Fruit fly (Drosophila melanogaster) whole organism, embryonic: ENCODE data around the gene CG7497.

Experiments
- BEAF-32 ChIP-seq: fragments of 200-800 bp; sonication (Bioruptor generic); optimal IDR thresholded peaks from 3 replicates; lab custom pipeline; 2017; ENCODE audit warnings: missing biosample characterization, missing genetic modification characterization, mild to moderate bottlenecking, moderate library complexity, missing genetic modification reagents
- Bgb ChIP-seq: fragments of 200-800 bp; sonication (Bioruptor generic); IDR thresholded peaks from 2 replicates; pipeline ENCODE4 v1.3.6; 2022; ENCODE audit warnings: missing biosample characterization, missing genetic modification characterization; ENCODE audit not compliant: partially characterized antibody
- CG10147 ChIP-seq: fragments of 200-800 bp; sonication (Bioruptor generic); optimal IDR thresholded peaks from 2 replicates; lab custom pipeline; 2019; ENCODE audit warnings: missing biosample characterization, mild to moderate bottlenecking, missing genetic modification characterization, moderate library complexity
- CG10543 ChIP-seq: fragments of 200-800 bp; sonication (Bioruptor generic); optimal IDR thresholded peaks from 3 replicates; lab custom pipeline; 2017; ENCODE audit warnings: missing biosample characterization, mild to moderate bottlenecking, missing genetic modification characterization, moderate library complexity
- CG12071 ChIP-seq: fragments of 200-800 bp; sonication (Bioruptor generic); optimal IDR thresholded peaks from 3 replicates; lab custom pipeline; 2018; ENCODE audit warnings: missing biosample characterization, mild to moderate bottlenecking, missing genetic modification characterization
- CG1603 ChIP-seq: fragments of 200-800 bp; sonication (Bioruptor generic); optimal IDR thresholded peaks from 2 replicates; lab custom pipeline; 2019; ENCODE audit warnings: missing biosample characterization, mild to moderate bottlenecking, missing genetic modification characterization, moderate library complexity
- CG17328 ChIP-seq: fragments of 200-800 bp; sonication (Bioruptor generic); IDR thresholded peaks from 2 replicates; pipeline ENCODE4 v1.3.6; 2022; ENCODE audit warnings: missing biosample characterization, missing genetic modification characterization
- CG17361 ChIP-seq: fragments of 200-800 bp; sonication (Bioruptor generic); IDR thresholded peaks from 3 replicates; pipeline ENCODE4 v1.3.6; 2022; ENCODE audit warnings: missing biosample characterization, missing genetic modification characterization
- CG17568 ChIP-seq: fragments of 200-800 bp; sonication (Bioruptor generic); optimal IDR thresholded peaks from 2 replicates; lab custom pipeline; 2018; ENCODE audit warnings: missing biosample characterization, mild to moderate bottlenecking, missing genetic modification characterization, moderate library complexity
- CG18262 ChIP-seq: fragments of 200-800 bp; optimal IDR thresholded peaks from 3 replicates; lab custom pipeline; 2019; ENCODE audit warnings: missing biosample characterization, mild to moderate bottlenecking, missing genetic modification characterization, moderate library complexity
- CG2116 ChIP-seq: fragments of 200-800 bp; sonication (Bioruptor generic); optimal IDR thresholded peaks from 3 replicates; lab custom pipeline; 2018; ENCODE audit warnings: missing biosample characterization, mild to moderate bottlenecking, missing genetic modification characterization
- CG2120 ChIP-seq: fragments of 200-800 bp; sonication (Bioruptor generic); optimal IDR thresholded peaks from 3 replicates; lab custom pipeline; 2016; ENCODE audit warnings: missing biosample characterization, missing genetic modification characterization
- CG3065 ChIP-seq: fragments of 200-800 bp; sonication (Bioruptor generic); optimal IDR thresholded peaks from 2 replicates; lab custom pipeline; 2016; ENCODE audit warnings: missing biosample characterization, missing genetic modification characterization
- CG31441 ChIP-seq: fragments of 200-800 bp; sonication (Bioruptor generic); IDR thresholded peaks from 2 replicates; pipeline ENCODE4 v1.3.6; 2022; ENCODE audit warnings: missing biosample characterization, missing genetic modification characterization
- CG34224 ChIP-seq: fragments of 200-800 bp; sonication (Bioruptor generic); IDR thresholded peaks from 3 replicates; pipeline ENCODE4 v1.3.6; 2022; ENCODE audit warnings: missing biosample characterization, missing genetic modification characterization; ENCODE audit not compliant: partially characterized antibody
- CTCF ChIP-seq: fragments of 200-800 bp; sonication (Bioruptor generic); optimal IDR thresholded peaks from 2 replicates; lab custom pipeline; 2017; ENCODE audit warnings: missing biosample characterization, mild to moderate bottlenecking, missing genetic modification characterization, moderate library complexity
- D ChIP-seq, 2 experiments: fragments of 200-800 bp in 1 of 2; fragments of >200 bp in 1 of 2; sonication (Bioruptor generic) in 1 of 2; optimal IDR thresholded peaks; 2 replicates in 1 of 2; 3 replicates in 1 of 2; lab custom pipeline; 2017; ENCODE audit warnings: mild to moderate bottlenecking in 1 of 2, missing biosample characterization in 1 of 2, missing genetic modification characterization in 1 of 2, missing genetic modification reagents in 1 of 2
- Dbx ChIP-seq: fragments of 200-800 bp; sonication (Bioruptor generic); IDR thresholded peaks from 3 replicates; pipeline ENCODE4 v1.3.6; 2022; ENCODE audit warnings: missing biosample characterization, missing genetic modification characterization
- Eip74EF ChIP-seq, 2 experiments: fragments of 200-800 bp in 1 of 2; fragments of >200 bp in 1 of 2; sonication (Bioruptor generic) in 1 of 2; optimal IDR thresholded peaks; 2 replicates each; lab custom pipeline; 2017 to 2019; ENCODE audit warnings: missing biosample characterization in 2 of 2, missing genetic modification characterization in 2 of 2, mild to moderate bottlenecking in 1 of 2, moderate library complexity in 1 of 2
- Gug ChIP-seq: fragments of 200-800 bp; sonication (Bioruptor generic); IDR thresholded peaks from 4 replicates; pipeline ENCODE4 v1.3.6; 2022; ENCODE audit warnings: missing biosample characterization, missing genetic modification characterization
- Mad ChIP-seq: fragments of 200-800 bp; sonication (Bioruptor generic); optimal IDR thresholded peaks from 2 replicates; lab custom pipeline; 2016; ENCODE audit warnings: missing biosample characterization, missing genetic modification characterization
- Myb ChIP-seq: fragments of 200-800 bp; sonication (Bioruptor generic); optimal IDR thresholded peaks from 2 replicates; lab custom pipeline; 2016; ENCODE audit warnings: missing biosample characterization, missing genetic modification characterization
- NFAT ChIP-seq: fragments of 200-800 bp; sonication (Bioruptor generic); IDR thresholded peaks from 2 replicates; pipeline ENCODE4 v1.3.6; 2022; ENCODE audit warnings: missing biosample characterization, missing genetic modification characterization
- Ptx1 ChIP-seq: fragments of 200-800 bp; sonication (Bioruptor generic); IDR thresholded peaks from 2 replicates; pipeline ENCODE4 v1.3.6; 2022; ENCODE audit warnings: missing biosample characterization, missing genetic modification characterization
- Rfx ChIP-seq: fragments of 200-800 bp; sonication (Bioruptor generic); IDR thresholded peaks from 2 replicates; pipeline ENCODE4 v1.3.6; 2022; ENCODE audit warnings: missing biosample characterization, missing genetic modification characterization
- Trl ChIP-seq, 3 experiments: fragments of >200 bp in 2 of 3; fragments of 200-800 bp in 1 of 3; sonication (Bioruptor generic) in 1 of 3; optimal IDR thresholded peaks; 2 replicates in 1 of 3; 3 replicates in 2 of 3; lab custom pipeline; 2016 to 2017; ENCODE audit warnings: missing biosample characterization in 1 of 3, missing genetic modification characterization in 1 of 3
- Usf ChIP-seq: fragments of 200-800 bp; sonication (Bioruptor generic); optimal IDR thresholded peaks from 2 replicates; lab custom pipeline; 2017; ENCODE audit warnings: missing genotype, missing biosample characterization, missing genetic modification characterization
- al ChIP-seq: fragments of 200-800 bp; sonication (Bioruptor generic); IDR thresholded peaks from 2 replicates; pipeline ENCODE4 v1.3.6; 2022; ENCODE audit warnings: missing biosample characterization, missing genetic modification characterization
- ash1 ChIP-seq: fragments of 200-800 bp; sonication (Bioruptor generic); optimal IDR thresholded peaks from 2 replicates; lab custom pipeline; 2018; ENCODE audit warnings: missing biosample characterization, mild to moderate bottlenecking, missing genetic modification characterization
- cg ChIP-seq: fragments of 200-800 bp; sonication (Bioruptor generic); optimal IDR thresholded peaks from 3 replicates; lab custom pipeline; 2019; ENCODE audit warnings: missing biosample characterization, mild to moderate bottlenecking, missing genetic modification characterization, moderate library complexity
- chinmo ChIP-seq: fragments of 200-800 bp; sonication (Bioruptor generic); IDR thresholded peaks from 4 replicates; pipeline ENCODE4 v1.3.6; 2022; ENCODE audit warnings: missing biosample characterization, missing genetic modification characterization; ENCODE audit not compliant: partially characterized antibody
- ci ChIP-seq: fragments of 200-800 bp; sonication (Bioruptor generic); IDR thresholded peaks from 3 replicates; pipeline ENCODE4 v1.3.6; 2022; ENCODE audit warnings: missing biosample characterization, missing genetic modification characterization
- eyg ChIP-seq: fragments of 200-800 bp; sonication (Bioruptor generic); optimal IDR thresholded peaks from 3 replicates; lab custom pipeline; 2016; ENCODE audit warnings: missing biosample characterization, missing genetic modification characterization
- gcm ChIP-seq: fragments of 200-800 bp; sonication (Bioruptor generic); optimal IDR thresholded peaks from 2 replicates; lab custom pipeline; 2019; ENCODE audit warnings: missing biosample characterization, mild to moderate bottlenecking, missing genetic modification characterization, moderate library complexity
- gfzf ChIP-seq: fragments of 200-800 bp; sonication (Bioruptor generic); optimal IDR thresholded peaks from 2 replicates; lab custom pipeline; 2016; ENCODE audit warnings: missing biosample characterization, mild to moderate bottlenecking, missing genetic modification characterization, moderate library complexity
- her ChIP-seq: fragments of 200-800 bp; sonication (Bioruptor generic); optimal IDR thresholded peaks from 2 replicates; lab custom pipeline; 2016; ENCODE audit warnings: missing biosample characterization, missing genetic modification characterization
- ind ChIP-seq: fragments of 200-800 bp; sonication (Bioruptor generic); optimal IDR thresholded peaks from 3 replicates; lab custom pipeline; 2016; ENCODE audit warnings: missing biosample characterization, missing genetic modification characterization
- lbe ChIP-seq: fragments of 200-800 bp; sonication (Bioruptor generic); optimal IDR thresholded peaks from 2 replicates; lab custom pipeline; 2016; ENCODE audit warnings: missing biosample characterization, mild to moderate bottlenecking, missing genetic modification characterization
- lov ChIP-seq, 2 experiments: fragments of 200-800 bp in 1 of 2; fragments of >200 bp in 1 of 2; sonication (Bioruptor generic) in 1 of 2; IDR thresholded peaks in 1 of 2; optimal IDR thresholded peaks in 1 of 2; 2 replicates in 1 of 2; 3 replicates in 1 of 2; pipeline versions ENCODE4 v1.3.6 to Lab custom; 2017 to 2022; ENCODE audit warnings: missing biosample characterization in 1 of 2, missing genetic modification characterization in 1 of 2
- mirr ChIP-seq: fragments of 200-800 bp; sonication (Bioruptor generic); optimal IDR thresholded peaks from 3 replicates; lab custom pipeline; 2018; ENCODE audit warnings: missing biosample characterization, mild to moderate bottlenecking, missing genetic modification characterization
- nmo ChIP-seq: fragments of 200-800 bp; sonication (Bioruptor generic); optimal IDR thresholded peaks from 2 replicates; lab custom pipeline; 2018; ENCODE audit warnings: missing biosample characterization, mild to moderate bottlenecking, missing genetic modification characterization, moderate library complexity
- prd ChIP-seq, 3 experiments: fragments of >200 bp in 2 of 3; fragments of 200-800 bp in 1 of 3; sonication (Bioruptor generic) in 1 of 3; optimal IDR thresholded peaks in 2 of 3; IDR thresholded peaks in 1 of 3; 2 replicates in 2 of 3; 3 replicates in 1 of 3; pipeline versions ENCODE4 v1.3.6 to Lab custom; 2017 to 2022; ENCODE audit warnings: missing biosample characterization in 1 of 3, missing genetic modification characterization in 1 of 3
- rib ChIP-seq: fragments of 200-800 bp; sonication (Bioruptor generic); IDR thresholded peaks from 2 replicates; pipeline ENCODE4 v1.3.6; 2022; ENCODE audit warnings: missing biosample characterization, missing genetic modification characterization
- stwl ChIP-seq: fragments of 200-800 bp; sonication (Bioruptor generic); optimal IDR thresholded peaks from 3 replicates; lab custom pipeline; 2018; ENCODE audit warnings: missing biosample characterization, mild to moderate bottlenecking, missing genetic modification characterization, moderate library complexity
- trem ChIP-seq: fragments of 200-800 bp; optimal IDR thresholded peaks from 3 replicates; lab custom pipeline; 2019; ENCODE audit warnings: missing biosample characterization, mild to moderate bottlenecking, missing genetic modification characterization, moderate library complexity

CG7497 gene

DNA sequence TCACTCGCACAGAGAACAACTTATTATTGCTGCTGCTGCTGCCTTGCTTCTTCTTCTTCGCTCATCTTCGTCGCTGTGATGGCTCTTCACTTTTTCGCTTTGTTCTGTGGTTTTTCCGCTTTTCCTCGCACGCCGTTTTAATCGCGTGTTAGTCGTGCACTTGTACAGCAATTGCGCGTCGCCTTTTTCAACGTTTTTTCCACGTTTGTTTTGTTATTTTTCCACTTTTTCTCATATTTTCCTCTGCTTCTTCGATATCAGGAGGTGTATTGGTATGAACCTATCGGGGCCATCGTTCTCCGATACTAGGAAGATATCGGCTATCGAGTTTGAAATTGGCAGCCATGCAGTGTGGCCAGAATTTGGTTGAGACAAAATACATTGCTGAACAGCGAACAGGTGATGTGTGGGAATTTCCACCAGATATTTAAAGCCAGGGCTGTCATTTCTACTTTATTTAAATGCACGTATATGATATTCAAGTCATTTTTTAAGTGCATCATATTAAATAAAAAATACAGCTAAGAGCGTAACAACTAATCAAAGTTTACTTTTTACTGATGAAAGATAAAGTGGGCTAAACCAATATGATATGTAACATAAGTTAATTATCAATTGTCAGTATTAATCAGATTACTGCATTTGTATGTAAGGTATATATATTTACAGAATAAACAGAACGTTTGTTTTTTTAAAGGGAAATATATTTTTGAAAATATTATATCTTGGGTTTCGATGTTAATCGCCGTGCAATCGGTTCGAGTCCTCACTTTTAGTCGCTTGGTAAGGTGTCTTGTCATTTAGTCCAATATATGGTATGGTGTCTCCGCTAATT is 35.9 kb downstream of the CG7497 start, which contains the start of gene Crtc (continued):
- TF ChIP-seq gfzf (GFP tag; lab: Kevin White, UChicago) = peak; percentile 90
- TF ChIP-seq CG2116 (GFP tag; lab: Kevin White, UChicago) = peak; percentile 78
- peak; percentile 54 for TF ChIP-seq CG1603 (tag; lab: Kevin White, UChicago)
- TF ChIP-seq Gug (GFP tag; lab: Robert Waterston, UW) = no peak
- no peak for TF ChIP-seq Dbx
- TF ChIP-seq al = peak; percentile 46
- TF ChIP-seq Rfx = no peak
- no peak for TF ChIP-seq prd (optimal IDR thresholded peaks at IDR 0.05; lab: Kevin White, UChicago)
- TF ChIP-seq prd (GFP tag; IDR thresholded peaks at IDR 0.05; lab: Robert Waterston, UW) = 0 out of 3 replicates have a peak, but pooled peaks have one; percentile 30
- no peak for TF ChIP-seq ind (GFP tag; lab: Kevin White, UChicago)
- 0 out of 2 replicates have a peak, but pooled peaks have one; percentile 22 for TF ChIP-seq CG17328 (GFP tag; lab: Robert Waterston, UW)
- no peak for TF ChIP-seq lov (optimal IDR thresholded peaks at IDR 0.05; lab: Kevin White, UChicago)
- TF ChIP-seq lov (GFP tag; IDR thresholded peaks at IDR 0.05; lab: Robert Waterston, UW) = no peak
- TF ChIP-seq lbe (GFP tag; lab: Kevin White, UChicago) = no peak
- no peak for TF ChIP-seq Usf
- TF ChIP-seq CTCF (GFP tag; lab: Kevin White, UChicago) = peak; percentile 40
- peak; percentile 80 for TF ChIP-seq Myb (GFP tag; lab: Kevin White, UChicago)
- no peak for TF ChIP-seq eyg (GFP tag; lab: Kevin White, UChicago)
- TF ChIP-seq Trl (optimal IDR thresholded peaks at IDR 0.05; lab: Kevin White, UChicago) = peak; percentile 23 to 42
- TF ChIP-seq Trl (GFP tag; optimal IDR thresholded peaks at IDR 0.05; lab: Kevin White, UChicago) = no peak
- TF ChIP-seq mirr (GFP tag; lab: Kevin White, UChicago) = no peak
- no peak for TF ChIP-seq Eip74EF (GFP tag; optimal IDR thresholded peaks at IDR 0.05; lab: Kevin White, UChicago)
- 0 out of 2 replicates have a peak, but pooled peaks have one; percentile 43 for TF ChIP-seq rib
- peak; percentile 16 for TF ChIP-seq gcm (GFP tag; lab: Kevin White, UChicago)
- TF ChIP-seq trem = peak; percentile 28
- no peak for TF ChIP-seq ash1 (GFP tag; lab: Kevin White, UChicago)
- TF ChIP-seq CG10543 = no peak
- TF ChIP-seq CG31441 (GFP tag; lab: Robert Waterston, UW) = 0 out of 2 replicates have a peak, but pooled peaks have one; percentile 25
- peak; percentile 66 for TF ChIP-seq CG34224 (GFP tag; lab: Robert Waterston, UW)
- no peak for TF ChIP-seq CG3065 (GFP tag; lab: Kevin White, UChicago)
- peak; percentile 63 for TF ChIP-seq D (optimal IDR thresholded peaks at IDR 0.05; lab: Kevin White, UChicago)
- TF ChIP-seq D (GFP tag; optimal IDR thresholded peaks at IDR 0.05; lab: Kevin White, UChicago) = no peak
- TF ChIP-seq CG18262 = peak; percentile 19
- TF ChIP-seq ci = peak; percentile 30; the same call in 2 of the 3 replicates
- TF ChIP-seq Mad (GFP tag; lab: Kevin White, UChicago) = no peak
- peak; percentile 82 for TF ChIP-seq stwl
- TF ChIP-seq CG17361 = peak; percentile 44; the same call in 1 of the 3 replicates
- peak; percentile 53 for TF ChIP-seq cg (GFP tag; lab: Kevin White, UChicago)
- peak; percentile 92; the same call in 3 of the 4 replicates for TF ChIP-seq chinmo (GFP tag; lab: Robert Waterston, UW)
- TF ChIP-seq CG2120 (GFP tag; lab: Kevin White, UChicago) = peak; percentile 13
- TF ChIP-seq CG10147 (GFP tag; lab: Kevin White, UChicago) = peak; percentile 7
- TF ChIP-seq CG17568 (GFP tag; lab: Kevin White, UChicago) = peak; percentile 30
- TF ChIP-seq Bgb = peak; percentile 75
- peak; percentile 69 for TF ChIP-seq BEAF-32 (GFP tag; lab: Kevin White, UChicago)
- peak; percentile 0 for TF ChIP-seq her (GFP tag; lab: Kevin White, UChicago)
- TF ChIP-seq nmo (GFP tag; lab: Kevin White, UChicago) = peak; percentile 51
- peak; percentile 10 for TF ChIP-seq CG12071 (GFP tag; lab: Kevin White, UChicago)
- peak; percentile 29; the same call in 1 of the 2 replicates for TF ChIP-seq Ptx1 (GFP tag; lab: Robert Waterston, UW)
- peak; percentile 77; the same call in 1 of the 2 replicates for TF ChIP-seq NFAT (GFP tag; lab: Robert Waterston, UW)
